Fruit fly (Drosophila melanogaster) whole organism, embryonic: ENCODE data around the gene CG34268.

Source experiments
- Atf-2 ChIP-seq: fragments of 200-800 bp; sonication (Bioruptor generic); optimal IDR thresholded peaks from 2 replicates; lab custom pipeline; 2016; ENCODE audit warnings: missing biosample characterization, missing genetic modification characterization
- CG10543 ChIP-seq: fragments of 200-800 bp; sonication (Bioruptor generic); optimal IDR thresholded peaks from 3 replicates; lab custom pipeline; 2017; ENCODE audit warnings: missing biosample characterization, mild to moderate bottlenecking, missing genetic modification characterization, moderate library complexity
- CG11696 ChIP-seq: fragments of 200-800 bp; sonication (Bioruptor generic); IDR thresholded peaks from 2 replicates; pipeline ENCODE4 v1.3.6; 2022; ENCODE audit warnings: missing biosample characterization, missing genetic modification characterization
- CG13287 ChIP-seq: fragments of 200-800 bp; sonication (Bioruptor generic); IDR thresholded peaks from 2 replicates; pipeline ENCODE4 v1.3.6; 2022; ENCODE audit warnings: missing biosample characterization, missing genetic modification characterization; ENCODE audit not compliant: partially characterized antibody
- CG13775 ChIP-seq: fragments of 200-800 bp; sonication (Bioruptor generic); optimal IDR thresholded peaks from 3 replicates; lab custom pipeline; 2017; ENCODE audit warnings: missing biosample characterization, mild to moderate bottlenecking, missing genetic modification characterization
- CG14667 ChIP-seq: fragments of 200-800 bp; sonication (Bioruptor generic); IDR thresholded peaks from 2 replicates; pipeline ENCODE4 v1.3.6; 2022; ENCODE audit warnings: missing biosample characterization, missing genetic modification characterization
- CG1529 ChIP-seq: fragments of 200-800 bp; sonication (Bioruptor generic); optimal IDR thresholded peaks from 3 replicates; lab custom pipeline; 2018; ENCODE audit warnings: missing biosample characterization, missing genetic modification characterization
- CG15514 ChIP-seq: fragments of 200-800 bp; sonication (Bioruptor generic); optimal IDR thresholded peaks from 3 replicates; lab custom pipeline; 2017; ENCODE audit warnings: missing biosample characterization, missing genetic modification characterization, mild to moderate bottlenecking, moderate library complexity, missing genetic modification reagents
- CG15601 ChIP-seq: fragments of 200-800 bp; sonication (Bioruptor generic); optimal IDR thresholded peaks from 3 replicates; lab custom pipeline; 2019; ENCODE audit warnings: missing biosample characterization, mild to moderate bottlenecking, missing genetic modification characterization, moderate library complexity
- CG17328 ChIP-seq: fragments of 200-800 bp; sonication (Bioruptor generic); IDR thresholded peaks from 2 replicates; pipeline ENCODE4 v1.3.6; 2022; ENCODE audit warnings: missing biosample characterization, missing genetic modification characterization
- CG17568 ChIP-seq: fragments of 200-800 bp; sonication (Bioruptor generic); optimal IDR thresholded peaks from 2 replicates; lab custom pipeline; 2018; ENCODE audit warnings: missing biosample characterization, mild to moderate bottlenecking, missing genetic modification characterization, moderate library complexity
- CG18262 ChIP-seq: fragments of 200-800 bp; optimal IDR thresholded peaks from 3 replicates; lab custom pipeline; 2019; ENCODE audit warnings: missing biosample characterization, mild to moderate bottlenecking, missing genetic modification characterization, moderate library complexity
- CG2116 ChIP-seq: fragments of 200-800 bp; sonication (Bioruptor generic); optimal IDR thresholded peaks from 3 replicates; lab custom pipeline; 2018; ENCODE audit warnings: missing biosample characterization, mild to moderate bottlenecking, missing genetic modification characterization
- CG2712 ChIP-seq: fragments of 200-800 bp; optimal IDR thresholded peaks from 3 replicates; lab custom pipeline; 2019; ENCODE audit warnings: missing biosample characterization, mild to moderate bottlenecking, missing genetic modification characterization, moderate library complexity
- CG3407 ChIP-seq: fragments of 200-800 bp; sonication (Bioruptor generic); optimal IDR thresholded peaks from 2 replicates; lab custom pipeline; 2018; ENCODE audit warnings: missing biosample characterization, mild to moderate bottlenecking, missing genetic modification characterization
- CG34376 ChIP-seq: fragments of 200-800 bp; sonication (Bioruptor generic); optimal IDR thresholded peaks from 2 replicates; lab custom pipeline; 2018; ENCODE audit warnings: missing biosample characterization, mild to moderate bottlenecking, missing genetic modification characterization
- CG3726 ChIP-seq: fragments of 200-800 bp; sonication (Bioruptor generic); IDR thresholded peaks from 3 replicates; pipeline ENCODE4, ENCODE4 v1.3.6; 2022; ENCODE audit warnings: missing biosample characterization, missing genetic modification characterization
- CG3838 ChIP-seq: fragments of 200-800 bp; sonication (Bioruptor generic); optimal IDR thresholded peaks from 3 replicates; lab custom pipeline; 2016; ENCODE audit warnings: missing biosample characterization, missing genetic modification characterization
- CG42726 ChIP-seq: fragments of 200-800 bp; sonication (Bioruptor generic); IDR thresholded peaks from 2 replicates; pipeline ENCODE4 v1.3.6; 2022; ENCODE audit warnings: missing biosample characterization, missing genetic modification characterization; ENCODE audit not compliant: partially characterized antibody
- CG4328 ChIP-seq: fragments of 200-800 bp; sonication (Bioruptor generic); optimal IDR thresholded peaks from 3 replicates; lab custom pipeline; 2017; ENCODE audit warnings: missing biosample characterization, missing genetic modification reagents, missing genetic modification characterization
- CG4360 ChIP-seq: fragments of 200-800 bp; sonication (Bioruptor generic); IDR thresholded peaks from 2 replicates; pipeline ENCODE4 v1.3.6; 2022; ENCODE audit warnings: missing biosample characterization, missing genetic modification characterization
- CG6175 ChIP-seq: fragments of 200-800 bp; sonication (Bioruptor generic); IDR thresholded peaks from 3 replicates; pipeline ENCODE4 v1.3.6; 2022; ENCODE audit warnings: missing biosample characterization, missing genetic modification characterization
- CG7556 ChIP-seq: fragments of 200-800 bp; sonication (Bioruptor generic); optimal IDR thresholded peaks from 2 replicates; lab custom pipeline; 2017; ENCODE audit warnings: missing biosample characterization, mild to moderate bottlenecking, missing genetic modification characterization
- CG7745 ChIP-seq: fragments of 200-800 bp; sonication (Bioruptor generic); optimal IDR thresholded peaks from 2 replicates; lab custom pipeline; 2018; ENCODE audit warnings: missing biosample characterization, mild to moderate bottlenecking, missing genetic modification characterization, moderate library complexity
- CG8089 ChIP-seq: fragments of 200-800 bp; sonication (Bioruptor generic); optimal IDR thresholded peaks from 3 replicates; lab custom pipeline; 2016; ENCODE audit warnings: missing biosample characterization, missing genetic modification characterization
- CG8290 ChIP-seq, 3 experiments: fragments of 200-800 bp; sonication (Bioruptor generic); optimal IDR thresholded peaks; 2 replicates each; lab custom pipeline; 2016 to 2019; ENCODE audit warnings: missing biosample characterization in 3 of 3, missing genetic modification characterization in 3 of 3, mild to moderate bottlenecking in 2 of 3, moderate library complexity in 1 of 3
- CG8944 ChIP-seq: fragments of 200-800 bp; sonication (Bioruptor generic); optimal IDR thresholded peaks from 3 replicates; lab custom pipeline; 2016; ENCODE audit warnings: missing biosample characterization, missing genetic modification characterization
- CHES-1-like ChIP-seq: fragments of 200-800 bp; sonication (Bioruptor generic); optimal IDR thresholded peaks from 2 replicates; lab custom pipeline; 2016; ENCODE audit warnings: missing biosample characterization, missing genetic modification characterization
- HLH54F ChIP-seq: fragments of 200-800 bp; sonication (Bioruptor generic); optimal IDR thresholded peaks from 3 replicates; lab custom pipeline; 2016; ENCODE audit warnings: missing biosample characterization, missing genetic modification characterization
- Xbp1 ChIP-seq: fragments of 200-800 bp; sonication (Bioruptor generic); optimal IDR thresholded peaks from 3 replicates; lab custom pipeline; 2016; ENCODE audit warnings: missing biosample characterization, mild to moderate bottlenecking, missing genetic modification characterization
- amos ChIP-seq: fragments of 200-800 bp; sonication (Bioruptor generic); IDR thresholded peaks from 2 replicates; pipeline ENCODE4 v1.3.6; 2022; ENCODE audit warnings: missing biosample characterization, missing genetic modification characterization; ENCODE audit not compliant: partially characterized antibody
- br ChIP-seq: fragments of >200 bp; optimal IDR thresholded peaks from 2 replicates; lab custom pipeline; 2017
- chinmo ChIP-seq: fragments of 200-800 bp; sonication (Bioruptor generic); IDR thresholded peaks from 4 replicates; pipeline ENCODE4 v1.3.6; 2022; ENCODE audit warnings: missing biosample characterization, missing genetic modification characterization; ENCODE audit not compliant: partially characterized antibody
- croc ChIP-seq: fragments of 200-800 bp; sonication (Bioruptor generic); conservative IDR thresholded peaks from 3 replicates; pipeline ENCODE4 v1.3.6; 2022; ENCODE audit warnings: missing biosample characterization, missing genetic modification characterization
- gro ChIP-seq: fragments of 200-800 bp; sonication (Bioruptor generic); optimal IDR thresholded peaks from 2 replicates; lab custom pipeline; 2016; ENCODE audit warnings: missing biosample characterization, missing genetic modification characterization
- insv ChIP-seq, 2 experiments: fragments of 200-800 bp; sonication (Bioruptor generic); optimal IDR thresholded peaks; 3 replicates each; lab custom pipeline; 2016 to 2018; ENCODE audit warnings: missing biosample characterization in 2 of 2, missing genetic modification characterization in 2 of 2
- jing ChIP-seq: fragments of 200-800 bp; sonication (Bioruptor generic); optimal IDR thresholded peaks from 2 replicates; lab custom pipeline; 2018; ENCODE audit warnings: missing biosample characterization, mild to moderate bottlenecking, missing genetic modification characterization
- lab ChIP-seq: fragments of 200-800 bp; sonication (Bioruptor generic); optimal IDR thresholded peaks from 3 replicates; lab custom pipeline; 2017; ENCODE audit warnings: missing biosample characterization, missing genetic modification characterization, mild to moderate bottlenecking, moderate library complexity, missing genetic modification reagents
- lilli ChIP-seq: fragments of 200-800 bp; sonication (Bioruptor generic); optimal IDR thresholded peaks from 3 replicates; lab custom pipeline; 2016; ENCODE audit warnings: missing biosample characterization, missing genetic modification characterization
- mld ChIP-seq: fragments of 200-800 bp; sonication (Bioruptor generic); IDR thresholded peaks from 3 replicates; pipeline ENCODE4 v1.3.6; 2022; ENCODE audit warnings: missing biosample characterization, missing genetic modification characterization; ENCODE audit not compliant: partially characterized antibody
- nau ChIP-seq: fragments of 200-800 bp; sonication (Bioruptor generic); optimal IDR thresholded peaks from 3 replicates; lab custom pipeline; 2017; ENCODE audit warnings: missing biosample characterization, mild to moderate bottlenecking, missing genetic modification characterization, missing genetic modification reagents
- pb ChIP-seq: fragments of 200-800 bp; sonication (Bioruptor generic); optimal IDR thresholded peaks from 3 replicates; lab custom pipeline; 2016; ENCODE audit warnings: missing biosample characterization, missing genetic modification characterization
- slbo ChIP-seq: fragments of 200-800 bp; sonication (Bioruptor generic); IDR thresholded peaks from 2 replicates; pipeline ENCODE4 v1.3.6; 2022; ENCODE audit warnings: missing biosample characterization, missing genetic modification characterization
- so ChIP-seq: fragments of 200-800 bp; sonication (Bioruptor generic); IDR thresholded peaks from 3 replicates; pipeline ENCODE4 v1.3.6; 2022; ENCODE audit warnings: missing biosample characterization, missing genetic modification characterization
- tll ChIP-seq, 2 experiments: fragments of 200-800 bp in 1 of 2; fragments of >200 bp in 1 of 2; sonication (Bioruptor generic) in 1 of 2; optimal IDR thresholded peaks; 2 replicates each; lab custom pipeline; 2017 to 2019; ENCODE audit warnings: missing biosample characterization in 2 of 2, missing genetic modification characterization in 2 of 2, mild to moderate bottlenecking in 1 of 2, moderate library complexity in 1 of 2
- wek ChIP-seq: fragments of 200-800 bp; sonication (Bioruptor generic); optimal IDR thresholded peaks from 3 replicates; lab custom pipeline; 2018; ENCODE audit warnings: missing biosample characterization, mild to moderate bottlenecking, missing genetic modification characterization, moderate library complexity
- z ChIP-seq: fragments of 200-800 bp; sonication (Bioruptor generic); IDR thresholded peaks from 3 replicates; pipeline ENCODE4 v1.3.6; 2022; ENCODE audit warnings: missing biosample characterization, missing genetic modification characterization

Gene CG34268

DNA sequence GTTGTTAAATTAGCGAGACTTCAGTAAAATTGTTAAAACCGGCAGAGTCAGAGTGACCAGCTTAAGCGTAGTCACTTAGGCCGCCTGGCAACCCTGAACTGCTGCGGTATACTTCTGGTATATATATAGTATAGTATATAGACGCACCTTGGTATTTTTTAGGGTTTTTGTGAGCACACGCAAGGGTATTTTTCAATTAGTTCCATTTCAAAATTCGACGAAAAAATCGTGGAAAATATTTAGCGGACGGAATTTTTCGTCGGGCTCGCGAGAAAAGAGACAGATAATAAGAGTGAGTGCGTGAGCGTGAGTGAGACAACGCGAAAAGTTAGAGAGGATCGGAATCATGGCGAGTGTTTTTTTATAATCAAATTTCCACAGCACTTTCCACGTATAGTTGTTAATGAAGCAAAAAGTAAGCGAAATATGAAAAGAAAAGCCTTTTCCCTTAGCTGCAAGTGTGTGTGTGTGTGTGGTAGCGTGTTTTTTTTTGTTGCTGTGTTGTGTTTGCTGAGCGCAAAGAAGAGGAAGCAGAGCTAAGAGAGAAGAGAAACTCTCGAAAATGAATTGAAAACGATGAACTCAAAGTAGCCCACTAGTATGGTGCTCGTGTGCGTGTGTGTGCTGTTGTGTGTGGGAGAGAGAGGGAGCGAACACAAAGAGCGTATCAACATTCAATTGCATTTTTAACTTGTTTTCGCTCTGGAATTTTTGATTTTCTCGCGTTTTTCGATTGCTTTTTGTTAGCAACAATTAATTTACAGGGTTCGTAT lies 42.3 kb downstream of the CG34268 start, which contains the start of the genes Cypl and Hipk:
Gene Cypl, minus strand, starts transcription at position 69 of the 773 bp plus-strand sequence.
Gene Hipk, plus strand, starts transcription at position 198 of the 773 bp plus-strand sequence.
- peak; percentile 63 for TF ChIP-seq CG34376 (GFP tag; lab: Kevin White, UChicago)
- TF ChIP-seq CG3407 = peak; percentile 14
- TF ChIP-seq br (lab: Kevin White, UChicago) = no peak
- peak; percentile 48 for TF ChIP-seq CG4328 (GFP tag; lab: Kevin White, UChicago)
- no peak for TF ChIP-seq tll (GFP tag; optimal IDR thresholded peaks at IDR 0.05; lab: Kevin White, UChicago)
- TF ChIP-seq CG7745 (tag; lab: Kevin White, UChicago) = peak; percentile 40
- peak; percentile 19 for TF ChIP-seq CG8290 (GFP tag; optimal IDR thresholded peaks at IDR 0.05; lab: Kevin White, UChicago)
- TF ChIP-seq CG8290 (tag; optimal IDR thresholded peaks at IDR 0.05; lab: Kevin White, UChicago) = peak; percentile 24 to 85
- TF ChIP-seq CG17568 (GFP tag; lab: Kevin White, UChicago) = peak; percentile 17
- peak; percentile 21; the same call in 1 of the 2 replicates for TF ChIP-seq slbo (GFP tag; lab: Robert Waterston, UW)
- no peak for TF ChIP-seq Atf-2
- TF ChIP-seq so (GFP tag; lab: Robert Waterston, UW) = 0 out of 3 replicates have a peak, but pooled peaks have one; percentile 36
- peak; percentile 32 for TF ChIP-seq Xbp1 (GFP tag; lab: Kevin White, UChicago)
- 0 out of 3 replicates have a peak, but pooled peaks have one; percentile 49 for TF ChIP-seq mld (GFP tag; lab: Robert Waterston, UW)
- peak; percentile 50 for TF ChIP-seq lilli (GFP tag; lab: Kevin White, UChicago)
- peak; percentile 26 for TF ChIP-seq CG1529 (GFP tag; lab: Kevin White, UChicago)
- TF ChIP-seq jing = no peak
- peak; percentile 54 for TF ChIP-seq CG15601 (tag; lab: Kevin White, UChicago)
- peak; percentile 46 for TF ChIP-seq CG2116 (GFP tag; lab: Kevin White, UChicago)
- peak; percentile 53 for TF ChIP-seq CG2712 (tag; lab: Kevin White, UChicago)
- peak; percentile 73 for TF ChIP-seq CG10543 (GFP tag; lab: Kevin White, UChicago)
- TF ChIP-seq CG13287 (GFP tag; lab: Robert Waterston, UW) = peak; percentile 52
- peak; percentile 50 for TF ChIP-seq CHES-1-like
- TF ChIP-seq CG8089 = peak; percentile 27
- TF ChIP-seq lab (GFP tag; lab: Kevin White, UChicago) = peak; percentile 53
- TF ChIP-seq pb (GFP tag; lab: Kevin White, UChicago) = peak; percentile 27
- TF ChIP-seq CG18262 (tag; lab: Kevin White, UChicago) = peak; percentile 6
- no peak for TF ChIP-seq CG11696 (GFP tag; lab: Robert Waterston, UW)
- no peak for TF ChIP-seq croc (GFP tag; lab: Robert Waterston, UW)
- peak; percentile 57; the same call in 1 of the 2 replicates for TF ChIP-seq amos
- TF ChIP-seq z (GFP tag; lab: Robert Waterston, UW) = peak; percentile 69; the same call in 2 of the 3 replicates
- TF ChIP-seq CG13775 (GFP tag; lab: Kevin White, UChicago) = peak; percentile 6
- TF ChIP-seq CG15514 (GFP tag; lab: Kevin White, UChicago) = peak; percentile 75
- TF ChIP-seq CG42726 (GFP tag; lab: Robert Waterston, UW) = peak; percentile 28; the same call in 1 of the 2 replicates
- no peak for TF ChIP-seq wek (GFP tag; lab: Kevin White, UChicago)
- peak in 1 of 2 experiments; percentile 48 for TF ChIP-seq insv (GFP tag; optimal IDR thresholded peaks at IDR 0.05; lab: Kevin White, UChicago)
- TF ChIP-seq nau = peak; percentile 32
- 0 out of 2 replicates have a peak, but pooled peaks have one; percentile 41 for TF ChIP-seq CG4360 (GFP tag; lab: Robert Waterston, UW)
- no peak for TF ChIP-seq CG8944 (GFP tag; lab: Kevin White, UChicago)
- TF ChIP-seq HLH54F (GFP tag; lab: Kevin White, UChicago) = peak; percentile 3
- TF ChIP-seq chinmo (GFP tag; lab: Robert Waterston, UW) = peak; percentile 82; the same call in 2 of the 4 replicates
- no peak for TF ChIP-seq CG14667 (GFP tag; lab: Robert Waterston, UW)
- TF ChIP-seq CG7556 = no peak
- no peak for TF ChIP-seq CG6175 (GFP tag; lab: Robert Waterston, UW)
- TF ChIP-seq gro (GFP tag; lab: Kevin White, UChicago) = peak; percentile 90
- 0 out of 2 replicates have a peak, but pooled peaks have one; percentile 16 for TF ChIP-seq CG17328 (GFP tag; lab: Robert Waterston, UW)
- TF ChIP-seq CG3726 (GFP tag; lab: Robert Waterston, UW) = no peak
- peak; percentile 33 for TF ChIP-seq CG3838 (GFP tag; lab: Kevin White, UChicago)
